Worm (Caenorhabditis elegans) whole organism, L4 larva: ENCODE results near the gene W04D2.4.
A peak's percentile ranks its signal among the peaks of the same experiment; 100 is the strongest.

Source experiments
- D1046.2 ChIP-seq: fragments of 200-800 bp; sonication (Bioruptor generic); IDR thresholded peaks from 2 replicates; pipeline ENCODE4 v1.3.6; 2022; ENCODE audit warnings: missing genetic modification characterization, missing compliant biosample characterization
- F10B5.3 ChIP-seq: sonication (generic microtip); optimal IDR thresholded peaks from 2 replicates; lab custom pipeline; 2016; ENCODE audit warnings: mild to moderate bottlenecking, missing genetic modification characterization, missing compliant biosample characterization
- F26F4.8 ChIP-seq: fragments of 200-800 bp; sonication (Bioruptor generic); conservative IDR thresholded peaks from 2 replicates; pipeline ENCODE4 v1.3.6; 2022; ENCODE audit warnings: missing genetic modification characterization, missing compliant biosample characterization
- F44E2.7 ChIP-seq: fragments of 200-800 bp; sonication (Bioruptor generic); IDR thresholded peaks from 2 replicates; pipeline ENCODE4 v2.1.2; 2022; ENCODE audit warnings: missing genetic modification characterization, missing compliant biosample characterization
- T26A8.4 ChIP-seq: fragments of 200-800 bp; sonication (Bioruptor generic); IDR thresholded peaks from 2 replicates; pipeline ENCODE4 v1.3.6; 2022; ENCODE audit warnings: missing genetic modification characterization, missing compliant biosample characterization
- Y105C5A.15 ChIP-seq: fragments of 200-800 bp; sonication (Bioruptor generic); IDR thresholded peaks from 2 replicates; pipeline ENCODE4 v1.3.6; 2022; ENCODE audit warnings: missing genetic modification characterization, missing compliant biosample characterization
- Y48G9A.11 ChIP-seq: fragments of 200-800 bp; sonication (Bioruptor generic); IDR thresholded peaks from 2 replicates; pipeline ENCODE4 v1.3.6; 2022; ENCODE audit warnings: missing genetic modification reagents, missing genetic modification characterization, missing compliant biosample characterization
- Y5F2A.4 ChIP-seq: fragments of 200-800 bp; sonication (Bioruptor generic); optimal IDR thresholded peaks from 2 replicates; lab custom pipeline; 2018; ENCODE audit warnings: mild to moderate bottlenecking, missing genetic modification characterization, missing compliant biosample characterization
- Y75B8A.6 ChIP-seq: fragments of 200-800 bp; sonication (Bioruptor generic); IDR thresholded peaks from 2 replicates; pipeline ENCODE4 v1.3.6; 2022; ENCODE audit warnings: missing genetic modification reagents, missing genetic modification characterization, missing compliant biosample characterization
- ZK546.5 ChIP-seq, 2 experiments: sonication (generic microtip); optimal IDR thresholded peaks; 2 replicates each; lab custom pipeline; 2017; ENCODE audit warnings: missing biosample characterization in 2 of 2, missing genetic modification characterization in 2 of 2
- aha-1 ChIP-seq: fragments of 150-350 bp; peaks from one replicate; lab custom pipeline; 2014; ENCODE audit warnings: missing biosample characterization, missing genetic modification characterization
- attf-4 ChIP-seq: sonication (generic microtip); optimal IDR thresholded peaks from 3 replicates; lab custom pipeline; 2017; ENCODE audit warnings: missing biosample characterization, missing genetic modification characterization
- ceh-20 ChIP-seq: fragments of 200-800 bp; sonication (Bioruptor generic); IDR thresholded peaks from 2 replicates; pipeline ENCODE4 v1.3.6; 2022; ENCODE audit warnings: missing genetic modification reagents, missing genetic modification characterization, missing compliant biosample characterization
- ceh-28 ChIP-seq: fragments of 150-350 bp; optimal IDR thresholded peaks from 2 replicates; lab custom pipeline; 2014; ENCODE audit warnings: missing biosample characterization, missing genetic modification reagents, missing genetic modification characterization
- ceh-82 ChIP-seq: sonication (generic microtip); optimal IDR thresholded peaks from 2 replicates; lab custom pipeline; 2017; ENCODE audit warnings: missing biosample characterization, missing genetic modification characterization
- daf-12 ChIP-seq: fragments of 150-350 bp; optimal IDR thresholded peaks from 2 replicates; lab custom pipeline; 2014; ENCODE audit warnings: missing biosample characterization, missing genetic modification reagents, missing genetic modification characterization
- daf-16 ChIP-seq, 3 experiments: sonication (generic microtip); optimal IDR thresholded peaks; 2 replicates each; lab custom pipeline; 2016 to 2017; ENCODE audit warnings: missing genetic modification characterization in 3 of 3, missing genetic modification reagents in 3 of 3, mild to moderate bottlenecking in 2 of 3, missing compliant biosample characterization in 2 of 3, missing biosample characterization in 1 of 3, moderate library complexity in 1 of 3
- daf-8 ChIP-seq: fragments of 200-800 bp; sonication (Bioruptor generic); IDR thresholded peaks from 2 replicates; pipeline ENCODE4 v1.3.6; 2022; ENCODE audit warnings: missing genetic modification characterization, missing compliant biosample characterization
- dmd-6 ChIP-seq: fragments of 200-800 bp; sonication (Bioruptor generic); IDR thresholded peaks from 2 replicates; pipeline ENCODE4 v1.3.6; 2022; ENCODE audit warnings: missing genetic modification reagents, missing genetic modification characterization, missing compliant biosample characterization
- dpl-1 ChIP-seq: fragments of 150-350 bp; optimal IDR thresholded peaks from 2 replicates; lab custom pipeline; 2014; ENCODE audit warnings: missing biosample characterization, missing genetic modification reagents, missing genetic modification characterization
- dve-1 ChIP-seq: sonication (generic microtip); optimal IDR thresholded peaks from 2 replicates; lab custom pipeline; 2017; ENCODE audit warnings: antibody characterized with exemption, mild to moderate bottlenecking, missing genetic modification characterization, missing compliant biosample characterization; ENCODE audit not compliant: insufficient read depth
- egl-27 ChIP-seq: sonication (generic microtip); optimal IDR thresholded peaks from 3 replicates; lab custom pipeline; 2017; ENCODE audit warnings: missing biosample characterization, missing genetic modification reagents, missing genetic modification characterization
- egl-43 ChIP-seq: fragments of 200-800 bp; sonication (Bioruptor generic); IDR thresholded peaks from 2 replicates; pipeline ENCODE4 v1.3.6; 2022; ENCODE audit warnings: missing genetic modification reagents, missing genetic modification characterization, missing compliant biosample characterization
- fos-1 ChIP-seq: fragments of 150-350 bp; optimal IDR thresholded peaks from 2 replicates; lab custom pipeline; 2014; ENCODE audit warnings: missing biosample characterization, missing genetic modification characterization
- gei-8 ChIP-seq: fragments of 200-800 bp; sonication (Bioruptor generic); optimal IDR thresholded peaks from 2 replicates; lab custom pipeline; 2018; ENCODE audit warnings: mild to moderate bottlenecking, missing genetic modification characterization, missing compliant biosample characterization
- hlh-30 ChIP-seq: sonication (generic microtip); optimal IDR thresholded peaks from 2 replicates; lab custom pipeline; 2017; ENCODE audit warnings: antibody characterized with exemption, mild to moderate bottlenecking, missing genetic modification characterization, missing compliant biosample characterization; ENCODE audit not compliant: insufficient read depth
- hmg-1.1 ChIP-seq: fragments of 200-800 bp; sonication (Bioruptor generic); IDR thresholded peaks from 2 replicates; pipeline ENCODE4 v1.3.6; 2022; ENCODE audit warnings: missing genetic modification reagents, missing genetic modification characterization, missing compliant biosample characterization
- lin-29 ChIP-seq: fragments of 200-800 bp; sonication (Bioruptor generic); IDR thresholded peaks from 2 replicates; pipeline ENCODE4 v1.3.6; 2022; ENCODE audit warnings: missing genetic modification reagents, missing genetic modification characterization, missing compliant biosample characterization
- lir-3 ChIP-seq: sonication (generic microtip); optimal IDR thresholded peaks from 2 replicates; lab custom pipeline; 2016; ENCODE audit warnings: mild to moderate bottlenecking, missing genetic modification characterization, missing compliant biosample characterization
- mxl-2 ChIP-seq: fragments of 200-800 bp; sonication (Bioruptor generic); conservative IDR thresholded peaks from 2 replicates; pipeline ENCODE4 v1.3.6; 2022; ENCODE audit warnings: missing genetic modification reagents, missing genetic modification characterization, missing compliant biosample characterization
- nhr-102 ChIP-seq: sonication (generic microtip); optimal IDR thresholded peaks from 2 replicates; lab custom pipeline; 2016; ENCODE audit warnings: mild to moderate bottlenecking, missing genetic modification characterization, moderate library complexity, missing compliant biosample characterization
- nhr-11 ChIP-seq: fragments of 150-350 bp; optimal IDR thresholded peaks from 2 replicates; lab custom pipeline; 2014; ENCODE audit warnings: missing biosample characterization, missing genetic modification characterization
- nhr-25 ChIP-seq: sonication (generic microtip); optimal IDR thresholded peaks from 2 replicates; lab custom pipeline; 2017; ENCODE audit warnings: missing genetic modification characterization, mild to moderate bottlenecking, missing compliant biosample characterization, antibody characterized with exemption, moderate library complexity, borderline replicate concordance; ENCODE audit not compliant: insufficient read depth
- nhr-28 ChIP-seq: fragments of 150-350 bp; optimal IDR thresholded peaks from 2 replicates; lab custom pipeline; 2014; ENCODE audit warnings: missing biosample characterization, missing genetic modification characterization
- nhr-6 ChIP-seq: fragments of 150-350 bp; optimal IDR thresholded peaks from 2 replicates; lab custom pipeline; 2014; ENCODE audit warnings: missing biosample characterization, missing genetic modification characterization
- nhr-77 ChIP-seq: fragments of 150-350 bp; optimal IDR thresholded peaks from 2 replicates; lab custom pipeline; 2014; ENCODE audit warnings: missing biosample characterization, missing genetic modification characterization
- rbr-2 ChIP-seq: sonication (generic microtip); optimal IDR thresholded peaks from 2 replicates; lab custom pipeline; 2016; ENCODE audit warnings: missing genotype, missing genetic modification characterization, missing compliant biosample characterization
- saeg-2 ChIP-seq: fragments of 200-800 bp; sonication (Bioruptor generic); IDR thresholded peaks from 2 replicates; pipeline ENCODE4 v1.3.6; 2022; ENCODE audit warnings: missing genetic modification reagents, missing genetic modification characterization, missing compliant biosample characterization
- sdz-12 ChIP-seq: fragments of 200-800 bp; sonication (Bioruptor generic); optimal IDR thresholded peaks from 2 replicates; lab custom pipeline; 2018; ENCODE audit warnings: mild to moderate bottlenecking, missing genetic modification characterization, missing compliant biosample characterization
- set-16 ChIP-seq: fragments of 200-800 bp; sonication (Bioruptor generic); IDR thresholded peaks from 2 replicates; pipeline ENCODE4 v1.3.6; 2022; ENCODE audit warnings: missing genetic modification reagents, missing genetic modification characterization, missing compliant biosample characterization
- skn-1 ChIP-seq: fragments of 150-350 bp; optimal IDR thresholded peaks from 2 replicates; lab custom pipeline; 2014; ENCODE audit warnings: missing biosample characterization, missing genetic modification characterization
- spr-1 ChIP-seq: sonication (generic microtip); optimal IDR thresholded peaks from 2 replicates; lab custom pipeline; 2016; ENCODE audit warnings: mild to moderate bottlenecking, missing genetic modification characterization, missing compliant biosample characterization
- unc-62 ChIP-seq, 3 experiments: fragments of 150-350 bp in 1 of 3; sonication (generic microtip); optimal IDR thresholded peaks in 2 of 3; peaks in 1 of 3; 1 replicate in 1 of 3; 2 replicates in 2 of 3; lab custom pipeline; 2014 to 2017; ENCODE audit warnings: missing biosample characterization in 3 of 3, missing genetic modification characterization in 3 of 3, missing genetic modification reagents in 3 of 3, missing genotype in 1 of 3
- zfp-2 ChIP-seq: sonication (generic microtip); optimal IDR thresholded peaks from 2 replicates; lab custom pipeline; 2016; ENCODE audit warnings: mild to moderate bottlenecking, missing genetic modification characterization, missing compliant biosample characterization
- zfp-3 ChIP-seq: fragments of 200-800 bp; sonication (Bioruptor generic); conservative IDR thresholded peaks from 2 replicates; pipeline ENCODE4 v1.3.6; 2022; ENCODE audit warnings: missing genetic modification reagents, missing genetic modification characterization, missing compliant biosample characterization
- zip-11 ChIP-seq: fragments of 200-800 bp; sonication (Bioruptor generic); IDR thresholded peaks from 2 replicates; pipeline ENCODE4 v1.3.6; 2022; ENCODE audit warnings: missing genetic modification characterization, missing compliant biosample characterization
- zip-2 ChIP-seq: fragments of 150-350 bp; optimal IDR thresholded peaks from 2 replicates; lab custom pipeline; 2014; ENCODE audit warnings: missing biosample characterization, missing genetic modification characterization
- ztf-7 ChIP-seq: fragments of 150-350 bp; optimal IDR thresholded peaks from 2 replicates; lab custom pipeline; 2014; ENCODE audit warnings: missing biosample characterization, missing genetic modification characterization

W04D2.4 gene

ce11 chrV:12517757-12518156, 20.2 kb upstream of the W04D2.4 start (continued):
- TF ChIP-seq zfp-3 (GFP tag; lab: Robert Waterston, UW) (no peak), D1046.2 (GFP tag; lab: Robert Waterston, UW) (no peak), nhr-11 (tag; lab: Kevin White, UChicago) (peak; percentile 38), Y105C5A.15 (GFP tag; lab: Robert Waterston, UW) (no peak), Y5F2A.4 (GFP tag; lab: Kevin White, UChicago) (no peak), unc-62 (GFP tag; optimal IDR thresholded peaks at IDR 0.05 in 1 of 2; lab: Kevin White, UChicago) (peak in 1 of 2 experiments; percentile 78), unc-62 (tag; optimal IDR thresholded peaks at IDR 0.05; lab: Kevin White, UChicago) (no peak), nhr-102 (tag; lab: Kevin White, UChicago) (no peak), egl-43 (GFP tag; lab: Robert Waterston, UW) (no peak), ZK546.5 (tag; optimal IDR thresholded peaks at IDR 0.05; lab: Kevin White, UChicago) (no peak), mxl-2 (no peak)

ce11 chrV:12517148-12517547, 19.6 kb upstream of the W04D2.4 start, which contains the start of gene cal-1:
TSS of gene cal-1 (minus strand) at chrV:12517248.
- TF ChIP-seq F44E2.7 (GFP tag; lab: Robert Waterston, UW), result no peak
- no peak for TF ChIP-seq dve-1 (tag; lab: Kevin White, UChicago)
- TF ChIP-seq attf-4, result no peak
- TF ChIP-seq T26A8.4 (GFP tag; lab: Robert Waterston, UW), result no peak
- TF ChIP-seq egl-43 (GFP tag; lab: Robert Waterston, UW), result no peak
- no peak for TF ChIP-seq nhr-6
- no peak for TF ChIP-seq daf-8 (GFP tag; lab: Robert Waterston, UW)
- TF ChIP-seq dmd-6 (GFP tag; lab: Robert Waterston, UW), result no peak
- no peak for TF ChIP-seq ztf-7 (tag; lab: Kevin White, UChicago)
- no peak for TF ChIP-seq mxl-2
- TF ChIP-seq gei-8, result no peak
- no peak for TF ChIP-seq fos-1 (tag; lab: Kevin White, UChicago)
- TF ChIP-seq hmg-1.1, result no peak
- no peak for TF ChIP-seq F10B5.3 (tag; lab: Kevin White, UChicago)
- no peak for TF ChIP-seq aha-1 (tag; lab: Kevin White, UChicago)
- no peak for TF ChIP-seq lir-3 (tag; lab: Kevin White, UChicago)
- no peak for TF ChIP-seq Y75B8A.6 (GFP tag; lab: Robert Waterston, UW)
- no peak for TF ChIP-seq dpl-1 (GFP tag; lab: Kevin White, UChicago)
- TF ChIP-seq hlh-30 (tag; lab: Kevin White, UChicago), result no peak

- TF ChIP-seq zip-2 (tag; lab: Kevin White, UChicago), result no peak
- no peak for TF ChIP-seq ztf-7 (tag; lab: Kevin White, UChicago)
- TF ChIP-seq egl-27 (tag; lab: Kevin White, UChicago), result no peak
- peak; percentile 25; the same call in 1 of the 2 replicates for TF ChIP-seq dmd-6 (GFP tag; lab: Robert Waterston, UW)
- no peak for TF ChIP-seq saeg-2 (GFP tag; lab: Robert Waterston, UW)
- no peak for TF ChIP-seq lin-29 (GFP tag; lab: Robert Waterston, UW)
- no peak for TF ChIP-seq lir-3 (tag; lab: Kevin White, UChicago)
- TF ChIP-seq nhr-25 (tag; lab: Kevin White, UChicago), result no peak
- no peak for TF ChIP-seq ceh-20
- no peak for TF ChIP-seq F26F4.8 (GFP tag; lab: Robert Waterston, UW)
- TF ChIP-seq ceh-28 (tag; lab: Kevin White, UChicago), result no peak
- TF ChIP-seq daf-16 (GFP tag; optimal IDR thresholded peaks at IDR 0.05; lab: Kevin White, UChicago), result no peak
- TF ChIP-seq daf-16 (tag; optimal IDR thresholded peaks at IDR 0.05; lab: Kevin White, UChicago), result peak; percentile 19
- no peak for TF ChIP-seq sdz-12
- TF ChIP-seq Y48G9A.11 (GFP tag; lab: Robert Waterston, UW), result no peak
- TF ChIP-seq zfp-2 (tag; lab: Kevin White, UChicago), result no peak
- TF ChIP-seq rbr-2 (tag; lab: Kevin White, UChicago), result no peak
- TF ChIP-seq zip-11 (GFP tag; lab: Robert Waterston, UW), result no peak
- TF ChIP-seq skn-1 (tag; lab: Kevin White, UChicago), result no peak
- TF ChIP-seq nhr-6, result peak; percentile 36
- TF ChIP-seq ceh-82 (tag; lab: Kevin White, UChicago), result no peak
- no peak for TF ChIP-seq spr-1 (tag; lab: Kevin White, UChicago)
- peak; percentile 7 for TF ChIP-seq dve-1 (tag; lab: Kevin White, UChicago)
- TF ChIP-seq set-16 (GFP tag; lab: Robert Waterston, UW), result no peak
- no peak for TF ChIP-seq nhr-28 (tag; lab: Kevin White, UChicago)
- TF ChIP-seq nhr-77 (tag; lab: Kevin White, UChicago), result no peak
- TF ChIP-seq daf-12, result no peak
These were observed 16.3 kb upstream of the W04D2.4 start for ce11 chrV:12513900-12514299.
